Worm (Caenorhabditis elegans) whole organism, young adult: ENCODE measurements around the gene F35G2.3.

Experiments used
- B0019.2 ChIP-seq: fragments of 200-800 bp; sonication (Bioruptor generic); conservative IDR thresholded peaks from 2 replicates; pipeline ENCODE4 v1.3.6; 2022; ENCODE audit warnings: missing genetic modification reagents, missing genetic modification characterization, missing compliant biosample characterization
- hlh-12 ChIP-seq: sonication (generic microtip); optimal IDR thresholded peaks from 2 replicates; lab custom pipeline; 2016; ENCODE audit warnings: missing genetic modification characterization, missing compliant biosample characterization
- hmg-1.2 ChIP-seq: fragments of 200-800 bp; sonication (Bioruptor generic); IDR thresholded peaks from 2 replicates; pipeline ENCODE4 v1.3.6; 2022; ENCODE audit warnings: missing genetic modification reagents, missing genetic modification characterization, missing compliant biosample characterization
- lsy-27 ChIP-seq: sonication (generic microtip); optimal IDR thresholded peaks from 2 replicates; lab custom pipeline; 2017; ENCODE audit warnings: missing genetic modification characterization, mild to moderate bottlenecking, missing compliant biosample characterization, antibody characterized with exemption, missing genotype, borderline replicate concordance; ENCODE audit not compliant: insufficient read depth
- mel-28 ChIP-seq: sonication (generic microtip); optimal IDR thresholded peaks from 2 replicates; lab custom pipeline; 2016; ENCODE audit warnings: borderline replicate concordance, mild to moderate bottlenecking, missing genetic modification characterization, missing compliant biosample characterization
- pha-4 ChIP-seq: fragments of 150-350 bp; sonication (generic microtip); optimal IDR thresholded peaks from 2 replicates; lab custom pipeline; 2014; ENCODE audit warnings: missing biosample characterization, missing genetic modification reagents, missing genetic modification characterization

DNA sequence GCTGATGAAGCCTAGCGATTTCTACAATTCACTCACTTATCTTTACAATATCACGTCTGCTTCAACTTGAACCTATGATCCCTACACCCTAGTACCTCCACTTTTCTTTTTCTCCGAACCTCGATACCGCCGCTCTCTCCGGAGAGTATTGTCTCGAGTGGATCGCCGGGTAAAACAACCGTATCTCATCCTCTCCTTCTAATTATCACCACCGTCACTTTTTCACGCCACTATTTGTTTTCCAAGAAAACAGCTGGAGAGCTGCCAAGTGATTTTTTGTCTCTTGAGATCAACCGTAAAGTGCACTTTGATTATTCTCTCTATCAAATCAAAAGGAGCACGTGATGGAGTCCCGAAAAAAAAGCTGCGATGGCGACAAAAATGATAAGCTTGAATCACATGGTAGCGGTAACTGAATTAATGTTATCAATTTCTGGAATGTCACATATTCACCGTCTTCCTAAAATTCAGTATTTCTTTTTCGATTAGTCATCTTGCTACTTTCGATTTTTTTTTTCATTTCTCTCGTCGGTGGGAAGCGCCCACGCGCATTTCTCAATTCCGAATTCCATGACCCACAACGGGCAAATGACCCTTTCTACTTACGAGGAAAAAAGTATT, 9.8 kb upstream of the F35G2.3 start:
- TF ChIP-seq B0019.2 (GFP tag; lab: Robert Waterston, UW), result no peak
- TF ChIP-seq mel-28 (tag; lab: Kevin White, UChicago), result no peak
- TF ChIP-seq hlh-12 (tag; lab: Kevin White, UChicago), result no peak
- TF ChIP-seq lsy-27 (tag; lab: Kevin White, UChicago), result no peak
- no peak for TF ChIP-seq pha-4 (tag; lab: Kevin White, UChicago)
- TF ChIP-seq hmg-1.2 (GFP tag; lab: Robert Waterston, UW), result no peak
